Fruit fly (Drosophila melanogaster) whole organism, embryonic: Measurements from ENCODE around the gene CG2772.
A peak's percentile ranks its signal among the peaks of the same experiment; 100 is the strongest.

Experiments used
- Atf6 ChIP-seq: fragments of 200-800 bp; sonication (Bioruptor generic); IDR thresholded peaks from 2 replicates; pipeline ENCODE4 v1.3.6; 2022; ENCODE audit warnings: missing biosample characterization, missing genetic modification characterization
- Bdp1 ChIP-seq: fragments of 200-800 bp; sonication (Bioruptor generic); optimal IDR thresholded peaks from 3 replicates; lab custom pipeline; 2016; ENCODE audit warnings: missing biosample characterization, missing genetic modification characterization
- Blimp-1 ChIP-seq: fragments of 200-800 bp; sonication (Bioruptor generic); optimal IDR thresholded peaks from 3 replicates; lab custom pipeline; 2018; ENCODE audit warnings: missing biosample characterization, missing genetic modification characterization, mild to moderate bottlenecking, moderate library complexity, missing genetic modification reagents
- CG10431 ChIP-seq: fragments of 200-800 bp; sonication (Bioruptor generic); optimal IDR thresholded peaks from 3 replicates; lab custom pipeline; 2018; ENCODE audit warnings: missing biosample characterization, mild to moderate bottlenecking, missing genetic modification characterization
- CG11696 ChIP-seq: fragments of 200-800 bp; sonication (Bioruptor generic); IDR thresholded peaks from 2 replicates; pipeline ENCODE4 v1.3.6; 2022; ENCODE audit warnings: missing biosample characterization, missing genetic modification characterization
- CG17912 ChIP-seq: fragments of 200-800 bp; sonication (Bioruptor generic); optimal IDR thresholded peaks from 2 replicates; lab custom pipeline; 2018; ENCODE audit warnings: missing biosample characterization, mild to moderate bottlenecking, missing genetic modification characterization
- CG18764 ChIP-seq: fragments of 200-800 bp; sonication (Bioruptor generic); optimal IDR thresholded peaks from 3 replicates; lab custom pipeline; 2016; ENCODE audit warnings: missing biosample characterization, missing genetic modification characterization
- CG2712 ChIP-seq: fragments of 200-800 bp; optimal IDR thresholded peaks from 3 replicates; lab custom pipeline; 2019; ENCODE audit warnings: missing biosample characterization, mild to moderate bottlenecking, missing genetic modification characterization, moderate library complexity
- CG31388 ChIP-seq: fragments of 200-800 bp; sonication (Bioruptor generic); optimal IDR thresholded peaks from 2 replicates; lab custom pipeline; 2016; ENCODE audit warnings: missing biosample characterization, missing genetic modification characterization
- CG31441 ChIP-seq: fragments of 200-800 bp; sonication (Bioruptor generic); IDR thresholded peaks from 2 replicates; pipeline ENCODE4 v1.3.6; 2022; ENCODE audit warnings: missing biosample characterization, missing genetic modification characterization
- CG3281 ChIP-seq: fragments of 200-800 bp; sonication (Bioruptor generic); optimal IDR thresholded peaks from 3 replicates; lab custom pipeline; 2017; ENCODE audit warnings: missing biosample characterization, mild to moderate bottlenecking, missing genetic modification characterization
- CG3995 ChIP-seq: fragments of 200-800 bp; sonication (Bioruptor generic); optimal IDR thresholded peaks from 3 replicates; lab custom pipeline; 2016; ENCODE audit warnings: missing biosample characterization, missing genetic modification characterization
- CG4617 ChIP-seq: fragments of 200-800 bp; sonication (Bioruptor generic); optimal IDR thresholded peaks from 3 replicates; lab custom pipeline; 2016; ENCODE audit warnings: missing biosample characterization, missing genetic modification characterization, borderline replicate concordance
- CG7271 ChIP-seq: fragments of 200-800 bp; sonication (Bioruptor generic); optimal IDR thresholded peaks from 2 replicates; lab custom pipeline; 2018; ENCODE audit warnings: missing biosample characterization, mild to moderate bottlenecking, missing genetic modification characterization, moderate library complexity
- CG7372 ChIP-seq: fragments of 200-800 bp; sonication (Bioruptor generic); IDR thresholded peaks from 2 replicates; pipeline ENCODE4 v1.3.6; 2022; ENCODE audit warnings: missing biosample characterization, missing genetic modification characterization
- CG7839 ChIP-seq: fragments of 200-800 bp; sonication (Bioruptor generic); optimal IDR thresholded peaks from 3 replicates; lab custom pipeline; 2018; ENCODE audit warnings: missing biosample characterization, mild to moderate bottlenecking, missing genetic modification characterization, moderate library complexity
- CG8359 ChIP-seq: fragments of 200-800 bp; sonication (Bioruptor generic); optimal IDR thresholded peaks from 2 replicates; lab custom pipeline; 2017; ENCODE audit warnings: missing biosample characterization, mild to moderate bottlenecking, missing genetic modification characterization, borderline replicate concordance
- CG9215 ChIP-seq: fragments of 200-800 bp; sonication (Bioruptor generic); IDR thresholded peaks from 2 replicates; pipeline ENCODE4 v1.3.6; 2022; ENCODE audit warnings: missing biosample characterization, missing genetic modification characterization
- Dbx ChIP-seq: fragments of 200-800 bp; sonication (Bioruptor generic); IDR thresholded peaks from 3 replicates; pipeline ENCODE4 v1.3.6; 2022; ENCODE audit warnings: missing biosample characterization, missing genetic modification characterization
- Dip2 ChIP-seq: fragments of 200-800 bp; sonication (Bioruptor generic); IDR thresholded peaks from 2 replicates; pipeline ENCODE4 v1.3.6; 2022; ENCODE audit warnings: missing biosample characterization, missing genetic modification characterization
- Elba2 ChIP-seq: fragments of 200-800 bp; sonication (Bioruptor generic); optimal IDR thresholded peaks from 3 replicates; lab custom pipeline; 2016; ENCODE audit warnings: missing biosample characterization, missing genetic modification characterization
- Ets65A ChIP-seq: fragments of 200-800 bp; sonication (Bioruptor generic); peaks from one replicate; lab custom pipeline; 2016; ENCODE audit warnings: missing biosample characterization, missing genetic modification characterization
- Fer2 ChIP-seq: fragments of 200-800 bp; sonication (Bioruptor generic); optimal IDR thresholded peaks from 2 replicates; lab custom pipeline; 2018; ENCODE audit warnings: missing biosample characterization, mild to moderate bottlenecking, missing genetic modification characterization, moderate library complexity
- HLHmδ ChIP-seq: fragments of 200-800 bp; sonication (Bioruptor generic); optimal IDR thresholded peaks from 2 replicates; lab custom pipeline; 2018; ENCODE audit warnings: missing biosample characterization, mild to moderate bottlenecking, missing genetic modification characterization, moderate library complexity
- Hand ChIP-seq: fragments of 200-800 bp; sonication (Bioruptor generic); optimal IDR thresholded peaks from 2 replicates; lab custom pipeline; 2017; ENCODE audit warnings: mild to moderate bottlenecking, missing biosample characterization, missing genetic modification reagents, missing genetic modification characterization
- Nf-YC ChIP-seq: fragments of 200-800 bp; optimal IDR thresholded peaks from 3 replicates; lab custom pipeline; 2019; ENCODE audit warnings: missing biosample characterization, mild to moderate bottlenecking, missing genetic modification characterization, moderate library complexity
- NfI ChIP-seq: fragments of 200-800 bp; sonication (Bioruptor generic); optimal IDR thresholded peaks from 3 replicates; lab custom pipeline; 2018; ENCODE audit warnings: missing biosample characterization, mild to moderate bottlenecking, missing genetic modification characterization, moderate library complexity
- Oli ChIP-seq: fragments of 200-800 bp; sonication (Bioruptor generic); optimal IDR thresholded peaks from 2 replicates; lab custom pipeline; 2018; ENCODE audit warnings: missing biosample characterization, mild to moderate bottlenecking, missing genetic modification characterization, moderate library complexity
- Pdp1 ChIP-seq, 2 experiments: fragments of 200-800 bp; sonication (Bioruptor generic); optimal IDR thresholded peaks; 3 replicates each; lab custom pipeline; 2016; ENCODE audit warnings: missing biosample characterization in 2 of 2, missing genetic modification characterization in 2 of 2, mild to moderate bottlenecking in 1 of 2, moderate library complexity in 1 of 2
- aop ChIP-seq: fragments of 200-800 bp; sonication (Bioruptor generic); IDR thresholded peaks from 2 replicates; pipeline ENCODE4 v1.3.6; 2022; ENCODE audit warnings: missing biosample characterization, missing genetic modification characterization
- bsh ChIP-seq, 2 experiments: fragments of 200-800 bp; sonication (Bioruptor generic); optimal IDR thresholded peaks; 2 replicates each; lab custom pipeline; 2017 to 2018; ENCODE audit warnings: mild to moderate bottlenecking in 2 of 2, missing biosample characterization in 2 of 2, missing genetic modification characterization in 2 of 2, moderate library complexity in 1 of 2
- cad ChIP-seq: fragments of >200 bp; optimal IDR thresholded peaks from 2 replicates; lab custom pipeline; 2017; ENCODE audit warnings: missing biosample characterization, missing genetic modification characterization
- cas ChIP-seq: fragments of 200-800 bp; sonication (Bioruptor generic); IDR thresholded peaks from 2 replicates; pipeline ENCODE4 v1.3.6; 2022; ENCODE audit warnings: missing biosample characterization, missing genetic modification characterization
- crc ChIP-seq: fragments of 200-800 bp; sonication (Bioruptor generic); optimal IDR thresholded peaks from 2 replicates; lab custom pipeline; 2016; ENCODE audit warnings: missing biosample characterization, missing genetic modification characterization
- emc ChIP-seq: fragments of 200-800 bp; sonication (Bioruptor generic); optimal IDR thresholded peaks from 2 replicates; lab custom pipeline; 2016; ENCODE audit warnings: missing biosample characterization, missing genetic modification characterization
- fd64A ChIP-seq: fragments of 200-800 bp; sonication (Bioruptor generic); optimal IDR thresholded peaks from 3 replicates; lab custom pipeline; 2018; ENCODE audit warnings: missing biosample characterization, mild to moderate bottlenecking, missing genetic modification characterization
- inv ChIP-seq: fragments of 200-800 bp; sonication (Bioruptor generic); IDR thresholded peaks from 2 replicates; pipeline ENCODE4 v1.3.6; 2022; ENCODE audit warnings: missing biosample characterization, missing genetic modification characterization; ENCODE audit not compliant: partially characterized antibody
- kay ChIP-seq: fragments of 200-800 bp; sonication (Bioruptor generic); optimal IDR thresholded peaks from 2 replicates; lab custom pipeline; 2016; ENCODE audit warnings: missing biosample characterization, missing genetic modification characterization
- ken ChIP-seq: fragments of 200-800 bp; sonication (Bioruptor generic); IDR thresholded peaks from 3 replicates; pipeline ENCODE4 v1.3.6; 2022; ENCODE audit warnings: missing biosample characterization, missing genetic modification characterization
- kni ChIP-seq: fragments of 200-800 bp; sonication (Bioruptor generic); optimal IDR thresholded peaks from 3 replicates; lab custom pipeline; 2017; ENCODE audit warnings: mild to moderate bottlenecking, missing biosample characterization, missing genetic modification reagents, missing genetic modification characterization
- maf-S ChIP-seq: fragments of 200-800 bp; sonication (Bioruptor generic); optimal IDR thresholded peaks from 2 replicates; lab custom pipeline; 2016; ENCODE audit warnings: missing biosample characterization, missing genetic modification characterization
- nau ChIP-seq: fragments of 200-800 bp; sonication (Bioruptor generic); optimal IDR thresholded peaks from 3 replicates; lab custom pipeline; 2017; ENCODE audit warnings: missing biosample characterization, mild to moderate bottlenecking, missing genetic modification characterization, missing genetic modification reagents
- nerfin-2 ChIP-seq: fragments of 200-800 bp; sonication (Bioruptor generic); IDR thresholded peaks from 2 replicates; pipeline ENCODE4 v1.3.6; 2022; ENCODE audit warnings: missing biosample characterization, missing genetic modification characterization; ENCODE audit not compliant: partially characterized antibody
- schlank ChIP-seq: fragments of 200-800 bp; sonication (Bioruptor generic); optimal IDR thresholded peaks from 2 replicates; lab custom pipeline; 2018; ENCODE audit warnings: missing biosample characterization, mild to moderate bottlenecking, missing genetic modification characterization
- sima ChIP-seq: fragments of 200-800 bp; sonication (Bioruptor generic); optimal IDR thresholded peaks from 2 replicates; lab custom pipeline; 2016; ENCODE audit warnings: missing biosample characterization, missing genetic modification characterization
- stwl ChIP-seq: fragments of 200-800 bp; sonication (Bioruptor generic); optimal IDR thresholded peaks from 3 replicates; lab custom pipeline; 2018; ENCODE audit warnings: missing biosample characterization, mild to moderate bottlenecking, missing genetic modification characterization, moderate library complexity
- sug ChIP-seq: fragments of 200-800 bp; optimal IDR thresholded peaks from 2 replicates; lab custom pipeline; 2019; ENCODE audit warnings: missing biosample characterization, mild to moderate bottlenecking, missing genetic modification characterization, moderate library complexity
- trh ChIP-seq: fragments of 200-800 bp; sonication (Bioruptor generic); optimal IDR thresholded peaks from 2 replicates; lab custom pipeline; 2016; ENCODE audit warnings: missing biosample characterization, missing genetic modification characterization
- tup ChIP-seq: fragments of 200-800 bp; sonication (Bioruptor generic); optimal IDR thresholded peaks from 2 replicates; lab custom pipeline; 2016; ENCODE audit warnings: missing biosample characterization, mild to moderate bottlenecking, missing genetic modification characterization, moderate library complexity
- unc-4 ChIP-seq: fragments of 200-800 bp; sonication (Bioruptor generic); IDR thresholded peaks from 2 replicates; pipeline ENCODE4 v1.3.6; 2022; ENCODE audit warnings: missing biosample characterization, missing genetic modification characterization; ENCODE audit not compliant: partially characterized antibody

Gene CG2772

DNA sequence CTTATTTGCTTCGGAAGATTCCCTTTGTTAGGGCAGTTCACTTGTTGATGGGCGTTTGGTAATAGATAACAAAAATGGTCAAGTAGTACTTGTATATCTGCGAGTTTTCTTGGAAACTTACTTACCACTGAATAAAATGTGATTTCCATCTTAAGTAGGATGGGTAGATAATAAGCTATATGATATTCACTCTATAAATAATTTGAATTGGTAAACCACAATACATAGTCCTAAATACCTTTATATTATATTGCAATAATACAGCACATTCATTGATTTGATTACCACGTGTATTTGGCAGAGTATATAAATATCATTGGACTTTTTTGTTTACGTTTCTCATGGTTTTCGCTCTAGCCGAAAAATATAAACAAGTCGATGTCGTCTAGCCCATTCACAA, 30.2 kb downstream of the CG2772 start (continued):
- no peak for TF ChIP-seq CG11696
- TF ChIP-seq ken (GFP tag; lab: Robert Waterston, UW): no peak
- TF ChIP-seq Blimp-1 (GFP tag; lab: Kevin White, UChicago): no peak
- TF ChIP-seq CG2712 (tag; lab: Kevin White, UChicago): peak; percentile 66
- TF ChIP-seq CG18764: no peak
- no peak for TF ChIP-seq crc (GFP tag; lab: Kevin White, UChicago)
- no peak for TF ChIP-seq CG17912 (GFP tag; lab: Kevin White, UChicago)
- no peak for TF ChIP-seq nerfin-2 (GFP tag; lab: Robert Waterston, UW)
- TF ChIP-seq Oli (tag; lab: Kevin White, UChicago): peak; percentile 65
- TF ChIP-seq tup (GFP tag; lab: Kevin White, UChicago): no peak
- TF ChIP-seq CG3281: peak; percentile 65
- TF ChIP-seq schlank (tag; lab: Kevin White, UChicago): peak; percentile 38
- peak; percentile 33 for TF ChIP-seq Nf-YC (tag; lab: Kevin White, UChicago)
- peak; percentile 5 for TF ChIP-seq Hand
- no peak for TF ChIP-seq kni (GFP tag; lab: Kevin White, UChicago)
- TF ChIP-seq CG31441 (GFP tag; lab: Robert Waterston, UW): peak; percentile 61
- TF ChIP-seq Pdp1 (GFP tag; optimal IDR thresholded peaks at IDR 0.05; lab: Kevin White, UChicago): peak; percentile 43 to 52
- peak; percentile 27 for TF ChIP-seq maf-S
- no peak for TF ChIP-seq inv (GFP tag; lab: Robert Waterston, UW)
- TF ChIP-seq CG4617 (GFP tag; lab: Kevin White, UChicago): peak; percentile 10
- no peak for TF ChIP-seq CG8359 (GFP tag; lab: Kevin White, UChicago)
- TF ChIP-seq Ets65A: no peak
- TF ChIP-seq Bdp1 (GFP tag; lab: Kevin White, UChicago): no peak
- no peak for TF ChIP-seq HLHmδ (GFP tag; lab: Kevin White, UChicago)
- peak; percentile 65; the same call in 1 of the 2 replicates for TF ChIP-seq Atf6 (GFP tag; lab: Robert Waterston, UW)
- TF ChIP-seq CG31388 (GFP tag; lab: Kevin White, UChicago): no peak
- peak; percentile 81 for TF ChIP-seq CG7839 (tag; lab: Kevin White, UChicago)
- TF ChIP-seq emc (GFP tag; lab: Kevin White, UChicago): no peak
- TF ChIP-seq stwl (tag; lab: Kevin White, UChicago): no peak
- peak; percentile 50 for TF ChIP-seq nau
- no peak for TF ChIP-seq CG7271
- TF ChIP-seq sug (tag; lab: Kevin White, UChicago): peak; percentile 49
- TF ChIP-seq cas: no peak
- TF ChIP-seq CG3995 (GFP tag; lab: Kevin White, UChicago): peak; percentile 11
- TF ChIP-seq bsh (GFP tag; optimal IDR thresholded peaks at IDR 0.05; lab: Kevin White, UChicago): peak in 1 of 2 experiments; percentile 42
- peak; percentile 11 for TF ChIP-seq kay (GFP tag; lab: Kevin White, UChicago)
- TF ChIP-seq fd64A (GFP tag; lab: Kevin White, UChicago): no peak
- TF ChIP-seq sima (GFP tag; lab: Kevin White, UChicago): no peak
- no peak for TF ChIP-seq cad (GFP tag; lab: Kevin White, UChicago)
- TF ChIP-seq trh (GFP tag; lab: Kevin White, UChicago): no peak
- no peak for TF ChIP-seq CG10431 (GFP tag; lab: Kevin White, UChicago)
- TF ChIP-seq CG7372: peak; percentile 39; the same call in 1 of the 2 replicates
- TF ChIP-seq Dip2 (GFP tag; lab: Robert Waterston, UW): no peak
- TF ChIP-seq Fer2 (tag; lab: Kevin White, UChicago): peak; percentile 27
- no peak for TF ChIP-seq unc-4 (GFP tag; lab: Robert Waterston, UW)
- peak; percentile 55; the same call in 1 of the 3 replicates for TF ChIP-seq Dbx (GFP tag; lab: Robert Waterston, UW)
- peak; percentile 62 for TF ChIP-seq CG9215 (GFP tag; lab: Robert Waterston, UW)
- TF ChIP-seq NfI (GFP tag; lab: Kevin White, UChicago): peak; percentile 74
- no peak for TF ChIP-seq Elba2 (GFP tag; lab: Kevin White, UChicago)
- no peak for TF ChIP-seq aop (GFP tag; lab: Robert Waterston, UW)
